Worm (Caenorhabditis elegans) whole organism, L3 larva: ENCODE data around the gene C13E3.1.

ENCODE experiments used
- ZK546.5 ChIP-seq: sonication (generic microtip); optimal IDR thresholded peaks from 2 replicates; lab custom pipeline; 2017; ENCODE audit warnings: missing biosample characterization, missing genetic modification characterization
- aly-2 ChIP-seq: fragments of 150-350 bp; optimal IDR thresholded peaks from 2 replicates; lab custom pipeline; 2014; ENCODE audit warnings: missing biosample characterization, missing genetic modification characterization
- ceh-16 ChIP-seq: sonication (generic microtip); optimal IDR thresholded peaks from 2 replicates; lab custom pipeline; 2017; ENCODE audit warnings: missing biosample characterization, missing genetic modification characterization
- ceh-28 ChIP-seq: fragments of 150-350 bp; optimal IDR thresholded peaks from 2 replicates; lab custom pipeline; 2014; ENCODE audit warnings: missing biosample characterization, missing genetic modification reagents, missing genetic modification characterization
- daf-12 ChIP-seq: fragments of 150-350 bp; optimal IDR thresholded peaks from 2 replicates; lab custom pipeline; 2014; ENCODE audit warnings: missing biosample characterization, missing genetic modification reagents, missing genetic modification characterization
- egl-27 ChIP-seq: sonication (generic microtip); optimal IDR thresholded peaks from 4 replicates; lab custom pipeline; 2017; ENCODE audit warnings: missing biosample characterization, missing genetic modification reagents, missing genetic modification characterization
- elt-1 ChIP-seq: fragments of 150-350 bp; optimal IDR thresholded peaks from 2 replicates; lab custom pipeline; 2014; ENCODE audit warnings: missing biosample characterization, missing genetic modification characterization
- elt-2 ChIP-seq: sonication (generic microtip); optimal IDR thresholded peaks from 2 replicates; lab custom pipeline; 2016; ENCODE audit warnings: missing genetic modification reagents, mild to moderate bottlenecking, missing genetic modification characterization, missing compliant biosample characterization
- elt-3 ChIP-seq, 3 experiments: fragments of 150-350 bp in 1 of 3; sonication (generic microtip) in 2 of 3; optimal IDR thresholded peaks; 2 replicates in 2 of 3; 4 replicates in 1 of 3; lab custom pipeline; 2014 to 2017; ENCODE audit warnings: missing biosample characterization in 3 of 3, missing genetic modification characterization in 3 of 3
- fkh-10 ChIP-seq: sonication (generic microtip); optimal IDR thresholded peaks from 2 replicates; lab custom pipeline; 2017; ENCODE audit warnings: missing biosample characterization, missing genetic modification reagents, missing genetic modification characterization
- hmg-11 ChIP-seq: sonication (generic microtip); optimal IDR thresholded peaks from 2 replicates; lab custom pipeline; 2016; ENCODE audit warnings: missing genetic modification characterization, missing compliant biosample characterization
- jun-1 ChIP-seq: fragments of 150-350 bp; optimal IDR thresholded peaks from 2 replicates; lab custom pipeline; 2014; ENCODE audit warnings: missing biosample characterization, missing genetic modification reagents, missing genetic modification characterization
- lin-15B ChIP-seq: fragments of 150-350 bp; optimal IDR thresholded peaks from 2 replicates; lab custom pipeline; 2014; ENCODE audit warnings: missing biosample characterization, missing genetic modification characterization
- lsy-12 ChIP-seq: sonication (generic microtip); optimal IDR thresholded peaks from 2 replicates; lab custom pipeline; 2016; ENCODE audit warnings: mild to moderate bottlenecking, missing genetic modification characterization, missing compliant biosample characterization
- mdl-1 ChIP-seq: fragments of 150-350 bp; optimal IDR thresholded peaks from 2 replicates; lab custom pipeline; 2014; ENCODE audit warnings: missing biosample characterization, missing genetic modification characterization
- mml-1 ChIP-seq: fragments of 150-350 bp; sonication (generic microtip); optimal IDR thresholded peaks from 3 replicates; lab custom pipeline; 2014; ENCODE audit warnings: missing biosample characterization, missing genetic modification characterization
- nfya-1 ChIP-seq: sonication (generic microtip); optimal IDR thresholded peaks from 2 replicates; lab custom pipeline; 2017; ENCODE audit warnings: missing genetic modification characterization, mild to moderate bottlenecking, missing compliant biosample characterization, antibody characterized with exemption, moderate library complexity; ENCODE audit not compliant: insufficient read depth
- nhr-11 ChIP-seq: fragments of 150-350 bp; optimal IDR thresholded peaks from 2 replicates; lab custom pipeline; 2014; ENCODE audit warnings: missing biosample characterization, missing genetic modification characterization
- nhr-12 ChIP-seq: fragments of 150-350 bp; optimal IDR thresholded peaks from 2 replicates; lab custom pipeline; 2014; ENCODE audit warnings: missing biosample characterization, missing genetic modification characterization
- nhr-23 ChIP-seq: fragments of 150-350 bp; optimal IDR thresholded peaks from 2 replicates; lab custom pipeline; 2014; ENCODE audit warnings: missing biosample characterization, missing genetic modification reagents, missing genetic modification characterization
- nhr-28 ChIP-seq: fragments of 150-350 bp; optimal IDR thresholded peaks from 2 replicates; lab custom pipeline; 2014; ENCODE audit warnings: missing biosample characterization, missing genetic modification characterization
- nhr-43 ChIP-seq: sonication (generic microtip); optimal IDR thresholded peaks from 2 replicates; lab custom pipeline; 2016; ENCODE audit warnings: mild to moderate bottlenecking, missing genetic modification characterization, missing compliant biosample characterization; ENCODE audit not compliant: poor library complexity, severe bottlenecking
- nhr-67 ChIP-seq: fragments of 150-350 bp; optimal IDR thresholded peaks from 2 replicates; lab custom pipeline; 2014; ENCODE audit warnings: missing biosample characterization, missing genetic modification characterization
- pha-4 ChIP-seq: fragments of 150-350 bp; optimal IDR thresholded peaks from 2 replicates; lab custom pipeline; 2014; ENCODE audit warnings: missing biosample characterization, missing genetic modification reagents, missing genetic modification characterization
- pqm-1 ChIP-seq: fragments of 150-350 bp; optimal IDR thresholded peaks from 2 replicates; lab custom pipeline; 2017; ENCODE audit warnings: missing biosample characterization, missing genetic modification characterization, inconsistent platforms
- sea-2 ChIP-seq: fragments of 150-350 bp; sonication (generic microtip); optimal IDR thresholded peaks from 4 replicates; lab custom pipeline; 2014; ENCODE audit warnings: missing biosample characterization, missing genetic modification reagents, missing genetic modification characterization
- skn-1 ChIP-seq: fragments of 150-350 bp; optimal IDR thresholded peaks from 2 replicates; lab custom pipeline; 2014; ENCODE audit warnings: missing biosample characterization, missing genetic modification characterization
- tbx-2 ChIP-seq: sonication (generic microtip); optimal IDR thresholded peaks from 2 replicates; lab custom pipeline; 2016; ENCODE audit warnings: mild to moderate bottlenecking, missing genetic modification characterization, missing compliant biosample characterization
- unc-62 ChIP-seq: fragments of 150-350 bp; sonication (generic microtip); optimal IDR thresholded peaks from 4 replicates; lab custom pipeline; 2014; ENCODE audit warnings: missing biosample characterization, missing genetic modification reagents, missing genetic modification characterization
- zag-1 ChIP-seq: fragments of 150-350 bp; optimal IDR thresholded peaks from 2 replicates; lab custom pipeline; 2014; ENCODE audit warnings: missing biosample characterization, missing genetic modification characterization
- ztf-11 ChIP-seq: fragments of 150-350 bp; optimal IDR thresholded peaks from 2 replicates; lab custom pipeline; 2014; ENCODE audit warnings: missing biosample characterization, missing genetic modification characterization
- ztf-4 ChIP-seq: fragments of 150-350 bp; optimal IDR thresholded peaks from 2 replicates; lab custom pipeline; 2014; ENCODE audit warnings: missing biosample characterization, missing genetic modification characterization

C13E3.1 gene

DNA sequence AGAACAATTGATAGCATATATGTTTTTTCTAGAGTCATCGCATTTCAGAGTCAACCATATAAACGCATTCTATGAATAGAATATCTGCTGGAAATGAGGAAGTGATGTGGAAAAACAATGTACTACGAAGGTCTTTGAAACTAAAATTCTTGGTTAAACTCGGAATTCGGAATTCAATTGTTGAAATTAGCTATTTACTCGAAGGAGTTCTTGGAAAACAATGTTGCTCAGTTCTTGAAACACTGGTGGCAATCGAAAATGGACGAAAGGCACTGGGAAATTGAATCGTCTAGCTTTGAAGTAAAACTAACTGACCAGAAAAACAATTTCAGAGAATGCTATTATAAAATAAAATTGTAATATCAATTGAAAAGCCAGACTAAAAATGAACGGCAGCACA, 33.4 kb downstream of the C13E3.1 start:
- TF ChIP-seq aly-2: no peak
- TF ChIP-seq tbx-2 (tag; lab: Kevin White, UChicago): peak; percentile 4

DNA sequence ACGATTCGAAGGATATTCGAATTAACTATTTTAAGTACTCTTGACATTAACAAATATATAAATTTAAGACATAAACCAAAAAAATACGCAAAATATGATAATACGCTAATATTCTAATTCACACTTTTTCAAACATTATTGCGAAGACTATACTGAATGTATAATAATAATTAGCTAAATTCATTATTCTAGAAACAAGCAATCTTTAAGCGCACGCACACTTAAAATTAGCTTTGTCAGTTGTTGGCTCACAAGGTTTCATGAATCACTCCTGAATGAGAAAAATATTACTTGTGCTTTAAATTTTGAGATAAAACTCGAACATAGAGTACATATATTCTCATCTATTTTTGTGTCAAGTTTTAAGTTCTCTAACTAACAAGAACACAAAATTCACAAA, 34.0 kb downstream of the C13E3.1 start:
- TF ChIP-seq pha-4 (no peak), elt-1 (tag; lab: Kevin White, UChicago) (no peak), nhr-43 (tag; lab: Kevin White, UChicago) (no peak), ceh-16 (tag; lab: Kevin White, UChicago) (no peak), hmg-11 (tag; lab: Kevin White, UChicago) (no peak), lin-15B (tag; lab: Kevin White, UChicago) (no peak), jun-1 (no peak), ceh-28 (no peak), nfya-1 (tag; lab: Kevin White, UChicago) (no peak), mdl-1 (tag; lab: Kevin White, UChicago) (no peak), daf-12 (tag; lab: Kevin White, UChicago) (no peak), nhr-11 (tag; lab: Kevin White, UChicago) (no peak), mml-1 (tag; lab: Kevin White, UChicago) (no peak), nhr-67 (tag; lab: Kevin White, UChicago) (no peak), nhr-28 (tag; lab: Kevin White, UChicago) (no peak)
- TF ChIP-seq, all 47 proteins: peak for 0

DNA sequence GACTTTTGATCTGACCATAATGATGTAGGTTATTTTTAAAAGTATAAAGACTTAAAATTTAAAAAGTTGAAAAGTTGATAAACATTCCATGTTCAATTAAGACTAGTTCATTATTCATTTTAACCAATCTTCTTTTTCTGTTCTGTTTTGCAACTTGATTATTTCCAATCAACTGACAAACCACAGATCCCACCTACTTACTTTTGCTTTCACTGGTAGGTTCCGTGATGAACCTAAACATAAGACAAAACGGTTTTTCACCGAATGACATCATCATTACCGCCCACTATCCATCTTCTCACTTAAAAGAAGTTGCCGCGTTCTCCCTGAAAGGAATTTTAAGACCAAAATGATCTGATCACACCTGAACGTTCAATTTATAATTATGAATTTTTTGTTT, 36.8 kb downstream of the C13E3.1 start:
- no peak for TF ChIP-seq daf-12 (tag; lab: Kevin White, UChicago)
- TF ChIP-seq lsy-12: no peak
- no peak for TF ChIP-seq skn-1 (tag; lab: Kevin White, UChicago)
- TF ChIP-seq jun-1: no peak
- no peak for TF ChIP-seq sea-2 (GFP tag; lab: Kevin White, UChicago)
- no peak for TF ChIP-seq elt-3 (tag; optimal IDR thresholded peaks at IDR 0.05; lab: Kevin White, UChicago)
- no peak for TF ChIP-seq fkh-10
- no peak for TF ChIP-seq unc-62 (GFP tag; lab: Kevin White, UChicago)
- TF ChIP-seq ztf-4 (tag; lab: Kevin White, UChicago): no peak
- TF ChIP-seq nhr-28 (tag; lab: Kevin White, UChicago): no peak
- TF ChIP-seq ztf-11 (tag; lab: Kevin White, UChicago): no peak
- TF ChIP-seq nhr-11 (tag; lab: Kevin White, UChicago): no peak
- TF ChIP-seq ZK546.5 (tag; lab: Kevin White, UChicago): no peak
- no peak for TF ChIP-seq nhr-23 (tag; lab: Kevin White, UChicago)
- TF ChIP-seq tbx-2 (tag; lab: Kevin White, UChicago): no peak
- TF ChIP-seq zag-1 (tag; lab: Kevin White, UChicago): no peak

DNA sequence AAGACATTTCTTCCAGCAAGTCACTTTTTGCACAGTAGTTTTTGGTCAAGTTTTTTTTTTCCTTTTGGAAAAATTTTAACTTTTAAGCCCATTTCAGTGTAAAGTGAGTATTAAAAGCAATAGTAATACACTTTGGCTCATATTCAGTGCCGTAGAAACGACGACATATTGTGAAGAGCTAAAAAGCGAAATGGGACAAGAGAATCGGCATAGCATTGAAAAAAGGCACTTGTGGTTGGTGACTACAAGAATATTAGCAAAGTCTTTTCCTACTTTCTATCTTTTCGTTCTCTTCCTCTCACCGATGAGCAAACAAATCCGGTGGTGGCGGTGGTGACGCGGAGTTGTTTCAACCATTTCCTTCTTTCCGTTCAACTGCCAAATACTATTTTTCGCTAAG, 38.0 kb downstream of the C13E3.1 start, which contains the start of gene acs-22:
acs-22 (plus strand) TSS at position 301 of the 400 bp plus-strand sequence.
- TF ChIP-seq ceh-28 (no peak), pha-4 (peak; percentile 24)

DNA sequence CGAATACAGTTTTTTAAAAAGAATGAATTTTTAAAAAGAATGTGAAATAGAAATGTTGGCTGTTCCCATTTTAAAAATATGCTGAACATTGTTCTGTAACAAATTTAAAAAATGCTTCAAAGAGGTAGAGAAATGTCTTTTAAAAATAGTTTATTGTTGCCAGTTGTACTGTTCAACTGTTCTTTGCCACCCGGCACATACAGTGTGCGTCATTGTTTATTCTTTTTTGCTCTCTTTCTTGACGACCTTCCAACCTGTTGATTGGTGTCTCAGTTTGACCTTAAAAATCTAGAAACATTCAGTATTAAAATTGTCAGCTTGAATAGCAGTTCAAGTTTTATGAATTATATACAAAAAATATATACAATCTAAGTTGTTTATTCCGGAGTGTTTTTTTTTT, 38.7 kb downstream of the C13E3.1 start:
- TF ChIP-seq nhr-12 (tag; lab: Kevin White, UChicago) (no peak), pha-4 (peak; percentile 54)

DNA sequence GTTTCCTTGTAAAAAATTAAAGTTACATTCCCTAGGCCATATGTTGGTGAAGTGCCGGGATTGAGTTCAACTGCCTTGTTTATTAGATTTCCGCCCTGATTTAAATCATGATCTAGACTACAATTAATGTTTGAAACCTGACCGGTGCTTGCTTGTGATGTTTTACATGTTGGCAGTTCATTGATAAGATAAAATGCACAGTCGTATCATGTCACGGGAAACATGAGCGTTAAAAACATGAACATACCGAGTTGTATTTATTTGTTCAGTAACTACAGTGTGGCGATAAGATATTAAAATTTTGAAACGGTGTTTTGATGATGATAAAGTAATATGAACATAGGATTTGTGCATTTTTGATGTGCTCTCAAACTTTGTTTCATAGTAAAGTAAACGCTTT, 39.5 kb downstream of the C13E3.1 start:
- TF ChIP-seq ztf-11 (tag; lab: Kevin White, UChicago): no peak
- peak; percentile 2 for TF ChIP-seq skn-1 (tag; lab: Kevin White, UChicago)
- TF ChIP-seq elt-2 (tag; lab: Kevin White, UChicago): peak; percentile 96
- no peak for TF ChIP-seq hmg-11 (tag; lab: Kevin White, UChicago)
- peak; percentile 67 for TF ChIP-seq jun-1
- TF ChIP-seq pha-4: peak; percentile 74
- TF ChIP-seq tbx-2 (tag; lab: Kevin White, UChicago): no peak
- TF ChIP-seq pqm-1: peak; percentile 96
- no peak for TF ChIP-seq zag-1 (tag; lab: Kevin White, UChicago)
- TF ChIP-seq egl-27 (tag; lab: Kevin White, UChicago): no peak
